Fruit fly (Drosophila melanogaster): ENCODE results near the gene CG42588.
A peak's percentile ranks its signal among the peaks of the same experiment; 100 is the strongest.

The CG42588 gene

DNA sequence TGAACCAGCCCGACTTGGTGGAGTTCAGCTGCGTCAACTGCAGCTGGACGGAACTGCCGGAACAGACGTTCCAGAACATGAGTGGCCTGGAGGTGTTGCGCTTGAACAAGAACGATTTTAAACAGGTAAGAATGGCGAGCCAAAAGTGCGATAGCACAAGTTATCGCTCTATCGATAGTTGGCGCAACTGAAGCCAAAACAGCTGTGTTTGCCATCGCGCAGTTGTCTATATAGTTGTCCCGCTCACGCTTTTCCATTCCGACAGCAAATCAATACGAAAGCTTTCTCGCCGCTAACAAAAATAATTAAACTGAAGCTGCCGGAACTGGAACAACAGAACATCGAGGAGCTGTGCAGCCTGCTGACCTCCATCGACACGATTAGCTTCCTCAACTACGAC lies 19.5 kb upstream of the CG42588 start (continued):
- TF ChIP-seq CG17361 (GFP tag; IDR thresholded peaks at IDR 0.05), result no peak
- TF ChIP-seq lov (optimal IDR thresholded peaks at IDR 0.05), result no peak
- no peak for TF ChIP-seq lov (GFP tag; IDR thresholded peaks at IDR 0.05)
- peak; percentile 62; the same call in 1 of the 3 replicates for TF ChIP-seq CG2199 (GFP tag; IDR thresholded peaks at IDR 0.05)
- TF ChIP-seq CG14965 (GFP tag; optimal IDR thresholded peaks at IDR 0.05; ENCODE audit: borderline replicate concordance), result no peak
- TF ChIP-seq B-H2 (GFP tag; optimal IDR thresholded peaks at IDR 0.05), result no peak
- TF ChIP-seq CG17385 (GFP tag; optimal IDR thresholded peaks at IDR 0.05), result no peak
- no peak for TF ChIP-seq gfzf (GFP tag; optimal IDR thresholded peaks at IDR 0.05)
- no peak for TF ChIP-seq abd-A (tag; optimal IDR thresholded peaks at IDR 0.05)
- TF ChIP-seq Trl (optimal IDR thresholded peaks at IDR 0.05), result no peak
- TF ChIP-seq Trl (GFP tag; optimal IDR thresholded peaks at IDR 0.05), result no peak
- no peak for TF ChIP-seq CG13296 (GFP tag; optimal IDR thresholded peaks at IDR 0.05)
- TF ChIP-seq Neu2 (GFP tag; optimal IDR thresholded peaks at IDR 0.05; ENCODE audit: borderline replicate concordance), result no peak
- TF ChIP-seq CG3163 (GFP tag; optimal IDR thresholded peaks at IDR 0.05), result no peak
- peak; percentile 51 for TF ChIP-seq CG1603 (tag; optimal IDR thresholded peaks at IDR 0.05)
- no peak for TF ChIP-seq CG6654 (GFP tag; optimal IDR thresholded peaks at IDR 0.05)
- no peak for TF ChIP-seq CG2120 (GFP tag; optimal IDR thresholded peaks at IDR 0.05)
- TF ChIP-seq phol (tag; optimal IDR thresholded peaks at IDR 0.05), result no peak
- TF ChIP-seq Ssrp (tag; optimal IDR thresholded peaks at IDR 0.05), result no peak
- TF ChIP-seq bcd (GFP tag; optimal IDR thresholded peaks at IDR 0.05), result no peak
- no peak for TF ChIP-seq da (GFP tag; optimal IDR thresholded peaks at IDR 0.05)
- no peak for TF ChIP-seq usp (GFP tag; optimal IDR thresholded peaks at IDR 0.05)
- TF ChIP-seq CG5245 (GFP tag; optimal IDR thresholded peaks at IDR 0.05), result no peak
- peak; percentile 87; the same call in 1 of the 2 replicates for TF ChIP-seq amos (GFP tag; IDR thresholded peaks at IDR 0.05; ENCODE audit: partially characterized antibody)
- no peak for TF ChIP-seq CG5180 (GFP tag; optimal IDR thresholded peaks at IDR 0.05)
- no peak for TF ChIP-seq CG1647 (GFP tag; optimal IDR thresholded peaks at IDR 0.05)
- no peak for TF ChIP-seq danr (GFP tag; IDR thresholded peaks at IDR 0.05)
- TF ChIP-seq Blimp-1 (GFP tag; optimal IDR thresholded peaks at IDR 0.05), result no peak
- TF ChIP-seq CG30020 (tag; optimal IDR thresholded peaks at IDR 0.05), result no peak
- TF ChIP-seq disco-r (GFP tag; optimal IDR thresholded peaks at IDR 0.05), result no peak
- TF ChIP-seq Max (GFP tag; optimal IDR thresholded peaks at IDR 0.05), result no peak
- no peak for TF ChIP-seq NK7.1 (GFP tag; optimal IDR thresholded peaks at IDR 0.05)
- no peak for TF ChIP-seq Optix (GFP tag; IDR thresholded peaks at IDR 0.05)
- no peak for TF ChIP-seq CG17328 (GFP tag; IDR thresholded peaks at IDR 0.05)
- TF ChIP-seq CG2712 (tag; optimal IDR thresholded peaks at IDR 0.05), result no peak
- no peak for TF ChIP-seq CG31365 (tag; optimal IDR thresholded peaks at IDR 0.05)
- no peak for TF ChIP-seq CG8765 (GFP tag; IDR thresholded peaks at IDR 0.05)
- no peak for TF ChIP-seq dimm (GFP tag; IDR thresholded peaks at IDR 0.05)
- no peak for TF ChIP-seq H2.0 (GFP tag; IDR thresholded peaks at IDR 0.05)
- TF ChIP-seq CG6254 (GFP tag; optimal IDR thresholded peaks at IDR 0.05), result no peak
- TF ChIP-seq sug (tag; optimal IDR thresholded peaks at IDR 0.05), result peak; percentile 24
- no peak for TF ChIP-seq chn (GFP tag; optimal IDR thresholded peaks at IDR 0.05)
- TF ChIP-seq CG3407 (GFP tag; optimal IDR thresholded peaks at IDR 0.05), result no peak
- TF ChIP-seq bbx (GFP tag; IDR thresholded peaks at IDR 0.05; ENCODE audit: partially characterized antibody), result peak; percentile 88
- no peak for TF ChIP-seq CG13424 (tag; optimal IDR thresholded peaks at IDR 0.05)
- no peak for TF ChIP-seq ab (GFP tag; optimal IDR thresholded peaks at IDR 0.05)
- no peak for TF ChIP-seq HLH54F (GFP tag; optimal IDR thresholded peaks at IDR 0.05)
- TF ChIP-seq CG4617 (GFP tag; optimal IDR thresholded peaks at IDR 0.05; ENCODE audit: borderline replicate concordance), result no peak
- TF ChIP-seq Hsf (GFP tag; optimal IDR thresholded peaks at IDR 0.05), result no peak
- no peak for TF ChIP-seq CG16779 (GFP tag; IDR thresholded peaks at IDR 0.05)
- no peak for TF ChIP-seq Bteb2 (GFP tag; optimal IDR thresholded peaks at IDR 0.05)
- TF ChIP-seq CG1233 (GFP tag; optimal IDR thresholded peaks at IDR 0.05), result no peak
- peak; percentile 21 for TF ChIP-seq HmgD (GFP tag; optimal IDR thresholded peaks at IDR 0.05)
